Worm (Caenorhabditis elegans) whole organism, midembryonic: ENCODE data around the gene clec-266.

Experiments used
- T22C8.4 ChIP-seq: fragments of 200-800 bp; sonication (Bioruptor generic); IDR thresholded peaks from 2 replicates; pipeline ENCODE4 v1.3.6; 2022; ENCODE audit warnings: missing genetic modification characterization, missing compliant biosample characterization
- cog-1 ChIP-seq: sonication (generic microtip); optimal IDR thresholded peaks from 2 replicates; lab custom pipeline; 2016; ENCODE audit warnings: missing genetic modification characterization, missing compliant biosample characterization
- flt-1 ChIP-seq: fragments of 200-800 bp; sonication (Bioruptor generic); IDR thresholded peaks from 2 replicates; pipeline ENCODE4 v1.3.6; 2022; ENCODE audit warnings: missing genetic modification characterization, missing compliant biosample characterization
- klf-2 ChIP-seq: fragments of 200-800 bp; sonication (Bioruptor generic); conservative IDR thresholded peaks from 2 replicates; pipeline ENCODE4 v1.3.6; 2022; ENCODE audit warnings: missing genetic modification reagents, missing genetic modification characterization, missing compliant biosample characterization
- med-1 ChIP-seq: sonication (generic microtip); optimal IDR thresholded peaks from 2 replicates; lab custom pipeline; 2017; ENCODE audit warnings: missing genetic modification characterization, mild to moderate bottlenecking, missing compliant biosample characterization, antibody characterized with exemption, missing genetic modification reagents; ENCODE audit not compliant: insufficient read depth
- ref-1 ChIP-seq: fragments of 200-800 bp; sonication (Bioruptor generic); conservative IDR thresholded peaks from 2 replicates; pipeline ENCODE4 v1.3.6; 2022; ENCODE audit warnings: missing genetic modification reagents, missing genetic modification characterization, missing compliant biosample characterization
- tab-1 ChIP-seq: fragments of 200-800 bp; sonication (Bioruptor generic); IDR thresholded peaks from 2 replicates; pipeline ENCODE4 v1.3.6; 2022; ENCODE audit warnings: missing genetic modification characterization, missing compliant biosample characterization
- ztf-23 ChIP-seq: fragments of 200-800 bp; sonication (Bioruptor generic); IDR thresholded peaks from 2 replicates; pipeline ENCODE4 v1.3.6; 2022; ENCODE audit warnings: missing genetic modification reagents, missing genetic modification characterization, missing compliant biosample characterization
- ztf-29 ChIP-seq: fragments of 200-800 bp; sonication (Bioruptor generic); IDR thresholded peaks from 2 replicates; pipeline ENCODE4 v1.3.6; 2022; ENCODE audit warnings: missing genetic modification reagents, missing genetic modification characterization, missing compliant biosample characterization

The clec-266 gene

ce11 chrX:6591674-6592073, 31.0 kb downstream of the clec-266 start:
- no peak for TF ChIP-seq klf-2 (GFP tag; lab: Robert Waterston, UW)
- no peak for TF ChIP-seq ztf-29 (GFP tag; lab: Robert Waterston, UW)
- TF ChIP-seq T22C8.4 (GFP tag; lab: Robert Waterston, UW) = no peak
- no peak for TF ChIP-seq med-1 (GFP tag; lab: Kevin White, UChicago)

ce11 chrX:6588495-6588894, 34.2 kb downstream of the clec-266 start, which contains the start of gene fbxl-4:
fbxl-4 (plus strand) TSS chrX:6588795.
- no peak for TF ChIP-seq cog-1
- TF ChIP-seq tab-1 (GFP tag; lab: Robert Waterston, UW) = no peak
- TF ChIP-seq ztf-23 (GFP tag; lab: Robert Waterston, UW) = no peak
- TF ChIP-seq flt-1 (GFP tag; lab: Robert Waterston, UW) = no peak
- no peak for TF ChIP-seq ztf-29 (GFP tag; lab: Robert Waterston, UW)
- no peak for TF ChIP-seq med-1 (GFP tag; lab: Kevin White, UChicago)
- no peak for TF ChIP-seq klf-2 (GFP tag; lab: Robert Waterston, UW)
- no peak for TF ChIP-seq T22C8.4 (GFP tag; lab: Robert Waterston, UW)
- TF ChIP-seq ref-1 = no peak

- no peak for TF ChIP-seq ztf-29 (GFP tag; lab: Robert Waterston, UW)
- no peak for TF ChIP-seq cog-1
- no peak for TF ChIP-seq tab-1 (GFP tag; lab: Robert Waterston, UW)
- TF ChIP-seq klf-2 (GFP tag; lab: Robert Waterston, UW) = no peak
- TF ChIP-seq ref-1 = no peak
- TF ChIP-seq T22C8.4 (GFP tag; lab: Robert Waterston, UW) = no peak
- no peak for TF ChIP-seq med-1 (GFP tag; lab: Kevin White, UChicago)
- TF ChIP-seq ztf-23 (GFP tag; lab: Robert Waterston, UW) = no peak
- no peak for TF ChIP-seq flt-1 (GFP tag; lab: Robert Waterston, UW)
Observed at ce11 chrX:6583385-6583784, 39.3 kb downstream of the clec-266 start.

- no peak for TF ChIP-seq T22C8.4 (GFP tag; lab: Robert Waterston, UW)
- TF ChIP-seq med-1 (GFP tag; lab: Kevin White, UChicago) = no peak
- no peak for TF ChIP-seq ztf-29 (GFP tag; lab: Robert Waterston, UW)
- no peak for TF ChIP-seq flt-1 (GFP tag; lab: Robert Waterston, UW)
- no peak for TF ChIP-seq klf-2 (GFP tag; lab: Robert Waterston, UW)
- no peak for TF ChIP-seq ztf-23 (GFP tag; lab: Robert Waterston, UW)
- no peak for TF ChIP-seq tab-1 (GFP tag; lab: Robert Waterston, UW)
- TF ChIP-seq ref-1 = no peak
Observed at ce11 chrX:6575992-6576391, 46.7 kb downstream of the clec-266 start.

- TF ChIP-seq flt-1 (GFP tag; lab: Robert Waterston, UW) = no peak
- no peak for TF ChIP-seq ref-1
- no peak for TF ChIP-seq med-1 (GFP tag; lab: Kevin White, UChicago)
- TF ChIP-seq ztf-29 (GFP tag; lab: Robert Waterston, UW) = no peak
- TF ChIP-seq T22C8.4 (GFP tag; lab: Robert Waterston, UW) = no peak
- no peak for TF ChIP-seq tab-1 (GFP tag; lab: Robert Waterston, UW)
- TF ChIP-seq cog-1 = no peak
- no peak for TF ChIP-seq ztf-23 (GFP tag; lab: Robert Waterston, UW)
- TF ChIP-seq klf-2 (GFP tag; lab: Robert Waterston, UW) = no peak
Observed at ce11 chrX:6572987-6573386, 49.7 kb downstream of the clec-266 start.

ce11 chrX:6569624-6570023, 53.1 kb downstream of the clec-266 start, which contains the start of gene dop-3:
dop-3 (minus strand) TSS chrX:6569724.
- TF ChIP-seq med-1 (GFP tag; lab: Kevin White, UChicago) (no peak), ztf-23 (GFP tag; lab: Robert Waterston, UW) (no peak), ztf-29 (GFP tag; lab: Robert Waterston, UW) (no peak), ref-1 (no peak), T22C8.4 (GFP tag; lab: Robert Waterston, UW) (no peak), klf-2 (GFP tag; lab: Robert Waterston, UW) (no peak), cog-1 (no peak), tab-1 (GFP tag; lab: Robert Waterston, UW) (no peak), flt-1 (GFP tag; lab: Robert Waterston, UW) (no peak)
